Worm (Caenorhabditis elegans) whole organism, midembryonic: ENCODE measurements around the gene F36H9.5.

Experiments used
- cog-1 ChIP-seq: sonication (generic microtip); optimal IDR thresholded peaks from 2 replicates; lab custom pipeline; 2016; ENCODE audit warnings: missing genetic modification characterization, missing compliant biosample characterization
- flt-1 ChIP-seq: fragments of 200-800 bp; sonication (Bioruptor generic); IDR thresholded peaks from 2 replicates; pipeline ENCODE4 v1.3.6; 2022; ENCODE audit warnings: missing genetic modification characterization, missing compliant biosample characterization
- med-1 ChIP-seq: sonication (generic microtip); optimal IDR thresholded peaks from 2 replicates; lab custom pipeline; 2017; ENCODE audit warnings: missing genetic modification characterization, mild to moderate bottlenecking, missing compliant biosample characterization, antibody characterized with exemption, missing genetic modification reagents; ENCODE audit not compliant: insufficient read depth
- ref-1 ChIP-seq: fragments of 200-800 bp; sonication (Bioruptor generic); conservative IDR thresholded peaks from 2 replicates; pipeline ENCODE4 v1.3.6; 2022; ENCODE audit warnings: missing genetic modification reagents, missing genetic modification characterization, missing compliant biosample characterization
- ztf-23 ChIP-seq: fragments of 200-800 bp; sonication (Bioruptor generic); IDR thresholded peaks from 2 replicates; pipeline ENCODE4 v1.3.6; 2022; ENCODE audit warnings: missing genetic modification reagents, missing genetic modification characterization, missing compliant biosample characterization
- ztf-29 ChIP-seq: fragments of 200-800 bp; sonication (Bioruptor generic); IDR thresholded peaks from 2 replicates; pipeline ENCODE4 v1.3.6; 2022; ENCODE audit warnings: missing genetic modification reagents, missing genetic modification characterization, missing compliant biosample characterization

ce11 chrV:1781922-1782321 is at the start of gene F36H9.5:
- no peak for TF ChIP-seq ztf-23
- TF ChIP-seq ref-1 (GFP tag; lab: Robert Waterston, UW), result no peak
- no peak for TF ChIP-seq ztf-29
- TF ChIP-seq cog-1 (tag; lab: Kevin White, UChicago), result no peak
- TF ChIP-seq med-1 (GFP tag; lab: Kevin White, UChicago), result no peak
- no peak for TF ChIP-seq flt-1 (GFP tag; lab: Robert Waterston, UW)
